Fruit fly (Drosophila melanogaster) whole organism, embryonic: ENCODE data around the gene NdufV3.

ENCODE experiments used
- Antp ChIP-seq: fragments of 200-800 bp; sonication (Bioruptor generic); optimal IDR thresholded peaks from 3 replicates; lab custom pipeline; 2016; ENCODE audit warnings: missing biosample characterization, missing genetic modification characterization
- Atf3 ChIP-seq: fragments of 200-800 bp; sonication (Bioruptor generic); optimal IDR thresholded peaks from 3 replicates; lab custom pipeline; 2016; ENCODE audit warnings: missing biosample characterization, missing genetic modification characterization
- BEAF-32 ChIP-seq: fragments of 200-800 bp; sonication (Bioruptor generic); optimal IDR thresholded peaks from 3 replicates; lab custom pipeline; 2017; ENCODE audit warnings: missing biosample characterization, missing genetic modification characterization, mild to moderate bottlenecking, moderate library complexity, missing genetic modification reagents
- CG12659 ChIP-seq: fragments of 200-800 bp; sonication (Bioruptor generic); optimal IDR thresholded peaks from 3 replicates; lab custom pipeline; 2017; ENCODE audit warnings: mild to moderate bottlenecking, missing biosample characterization, missing genetic modification reagents, missing genetic modification characterization
- CG12942 ChIP-seq: fragments of 200-800 bp; sonication (Bioruptor generic); optimal IDR thresholded peaks from 3 replicates; lab custom pipeline; 2016; ENCODE audit warnings: missing biosample characterization, missing genetic modification characterization
- CG13296 ChIP-seq: fragments of 200-800 bp; sonication (Bioruptor generic); optimal IDR thresholded peaks from 3 replicates; lab custom pipeline; 2018; ENCODE audit warnings: missing biosample characterization, mild to moderate bottlenecking, missing genetic modification characterization
- CG13424 ChIP-seq: fragments of 200-800 bp; sonication (Bioruptor generic); optimal IDR thresholded peaks from 2 replicates; lab custom pipeline; 2019; ENCODE audit warnings: missing biosample characterization, mild to moderate bottlenecking, missing genetic modification characterization, moderate library complexity
- CG15514 ChIP-seq: fragments of 200-800 bp; sonication (Bioruptor generic); optimal IDR thresholded peaks from 3 replicates; lab custom pipeline; 2017; ENCODE audit warnings: missing biosample characterization, missing genetic modification characterization, mild to moderate bottlenecking, moderate library complexity, missing genetic modification reagents
- CG1832 ChIP-seq: fragments of 200-800 bp; sonication (Bioruptor generic); optimal IDR thresholded peaks from 2 replicates; lab custom pipeline; 2017; ENCODE audit warnings: missing biosample characterization, mild to moderate bottlenecking, missing genetic modification characterization, inconsistent platforms
- CG2120 ChIP-seq: fragments of 200-800 bp; sonication (Bioruptor generic); optimal IDR thresholded peaks from 3 replicates; lab custom pipeline; 2016; ENCODE audit warnings: missing biosample characterization, missing genetic modification characterization
- CG2199 ChIP-seq: fragments of 200-800 bp; sonication (Bioruptor generic); IDR thresholded peaks from 3 replicates; pipeline ENCODE4 v1.3.6; 2022; ENCODE audit warnings: missing biosample characterization, missing genetic modification characterization
- CG30020 ChIP-seq: fragments of 200-800 bp; optimal IDR thresholded peaks from 2 replicates; lab custom pipeline; 2019; ENCODE audit warnings: missing biosample characterization, mild to moderate bottlenecking, missing genetic modification characterization, moderate library complexity
- CG31224 ChIP-seq: fragments of 200-800 bp; sonication (Bioruptor generic); IDR thresholded peaks from 2 replicates; pipeline ENCODE4 v1.3.6; 2022; ENCODE audit warnings: missing biosample characterization, missing genetic modification characterization
- CG34376 ChIP-seq: fragments of 200-800 bp; sonication (Bioruptor generic); optimal IDR thresholded peaks from 2 replicates; lab custom pipeline; 2018; ENCODE audit warnings: missing biosample characterization, mild to moderate bottlenecking, missing genetic modification characterization
- CG4424 ChIP-seq: fragments of 200-800 bp; sonication (Bioruptor generic); optimal IDR thresholded peaks from 3 replicates; lab custom pipeline; 2016; ENCODE audit warnings: missing biosample characterization, missing genetic modification characterization
- CG4617 ChIP-seq: fragments of 200-800 bp; sonication (Bioruptor generic); optimal IDR thresholded peaks from 3 replicates; lab custom pipeline; 2016; ENCODE audit warnings: missing biosample characterization, missing genetic modification characterization, borderline replicate concordance
- CG4820 ChIP-seq: fragments of 200-800 bp; sonication (Bioruptor generic); optimal IDR thresholded peaks from 3 replicates; lab custom pipeline; 2016; ENCODE audit warnings: missing biosample characterization, missing genetic modification characterization
- CG6689 ChIP-seq: fragments of 200-800 bp; sonication (Bioruptor generic); IDR thresholded peaks from 2 replicates; pipeline ENCODE4 v1.3.6; 2022; ENCODE audit warnings: missing biosample characterization, missing genetic modification characterization
- CG7786 ChIP-seq: fragments of 200-800 bp; sonication (Bioruptor generic); optimal IDR thresholded peaks from 2 replicates; lab custom pipeline; 2016; ENCODE audit warnings: missing biosample characterization, missing genetic modification characterization
- CG9609 ChIP-seq: fragments of 200-800 bp; sonication (Bioruptor generic); optimal IDR thresholded peaks from 3 replicates; lab custom pipeline; 2016; ENCODE audit warnings: missing biosample characterization, missing genetic modification characterization
- CG9876 ChIP-seq: fragments of 200-800 bp; sonication (Bioruptor generic); optimal IDR thresholded peaks from 2 replicates; lab custom pipeline; 2016; ENCODE audit warnings: missing biosample characterization, missing genetic modification characterization
- CG9932 ChIP-seq: fragments of 200-800 bp; sonication (Bioruptor generic); IDR thresholded peaks from 2 replicates; pipeline ENCODE4 v1.3.6; 2022; ENCODE audit warnings: missing biosample characterization, missing genetic modification characterization
- D ChIP-seq, 2 experiments: fragments of 200-800 bp in 1 of 2; fragments of >200 bp in 1 of 2; sonication (Bioruptor generic) in 1 of 2; optimal IDR thresholded peaks; 2 replicates in 1 of 2; 3 replicates in 1 of 2; lab custom pipeline; 2017; ENCODE audit warnings: mild to moderate bottlenecking in 1 of 2, missing biosample characterization in 1 of 2, missing genetic modification characterization in 1 of 2, missing genetic modification reagents in 1 of 2
- Dip3 ChIP-seq: fragments of 200-800 bp; sonication (Bioruptor generic); optimal IDR thresholded peaks from 3 replicates; lab custom pipeline; 2016; ENCODE audit warnings: missing biosample characterization, missing genetic modification characterization
- Dp ChIP-seq: fragments of 200-800 bp; sonication (Bioruptor generic); optimal IDR thresholded peaks from 2 replicates; lab custom pipeline; 2018; ENCODE audit warnings: missing biosample characterization, mild to moderate bottlenecking, missing genetic modification characterization, moderate library complexity
- Dref ChIP-seq: fragments of 200-800 bp; sonication (Bioruptor generic); IDR thresholded peaks from 2 replicates; pipeline ENCODE4 v1.3.6; 2022; ENCODE audit warnings: missing biosample characterization, missing genetic modification characterization
- Fer1 ChIP-seq: fragments of 200-800 bp; sonication (Bioruptor generic); optimal IDR thresholded peaks from 2 replicates; lab custom pipeline; 2017; ENCODE audit warnings: missing biosample characterization, mild to moderate bottlenecking, missing genetic modification characterization
- Meics ChIP-seq: fragments of 200-800 bp; sonication (Bioruptor generic); optimal IDR thresholded peaks from 2 replicates; lab custom pipeline; 2017; ENCODE audit warnings: missing biosample characterization, mild to moderate bottlenecking, missing genetic modification characterization
- Myb ChIP-seq: fragments of 200-800 bp; sonication (Bioruptor generic); optimal IDR thresholded peaks from 2 replicates; lab custom pipeline; 2016; ENCODE audit warnings: missing biosample characterization, missing genetic modification characterization
- Nf-YC ChIP-seq: fragments of 200-800 bp; optimal IDR thresholded peaks from 3 replicates; lab custom pipeline; 2019; ENCODE audit warnings: missing biosample characterization, mild to moderate bottlenecking, missing genetic modification characterization, moderate library complexity
- Oaz ChIP-seq: fragments of 200-800 bp; sonication (Bioruptor generic); IDR thresholded peaks from 2 replicates; pipeline ENCODE4 v1.3.6; 2022; ENCODE audit warnings: missing biosample characterization, missing genetic modification characterization
- Xrp1 ChIP-seq: fragments of 200-800 bp; sonication (Bioruptor generic); IDR thresholded peaks from 2 replicates; pipeline ENCODE4 v1.3.6; 2022; ENCODE audit warnings: missing biosample characterization, missing genetic modification characterization
- bcd ChIP-seq: fragments of 200-800 bp; sonication (Bioruptor generic); optimal IDR thresholded peaks from 2 replicates; lab custom pipeline; 2017; ENCODE audit warnings: missing biosample characterization, mild to moderate bottlenecking, missing genetic modification characterization
- crol ChIP-seq: fragments of 200-800 bp; sonication (Bioruptor generic); IDR thresholded peaks from 2 replicates; pipeline ENCODE4 v1.3.6; 2022; ENCODE audit warnings: missing biosample characterization, missing genetic modification characterization
- dysf ChIP-seq: fragments of 200-800 bp; sonication (Bioruptor generic); IDR thresholded peaks from 3 replicates; pipeline ENCODE4 v1.3.6; 2022; ENCODE audit warnings: missing biosample characterization, missing genetic modification characterization
- gfzf ChIP-seq: fragments of 200-800 bp; sonication (Bioruptor generic); optimal IDR thresholded peaks from 2 replicates; lab custom pipeline; 2016; ENCODE audit warnings: missing biosample characterization, mild to moderate bottlenecking, missing genetic modification characterization, moderate library complexity
- grn ChIP-seq: fragments of 200-800 bp; sonication (Bioruptor generic); optimal IDR thresholded peaks from 3 replicates; lab custom pipeline; 2017; ENCODE audit warnings: missing biosample characterization, missing genetic modification characterization
- hbn ChIP-seq: fragments of 200-800 bp; sonication (Bioruptor generic); IDR thresholded peaks from 2 replicates; pipeline ENCODE4 v1.3.6; 2022; ENCODE audit warnings: missing biosample characterization, missing genetic modification characterization; ENCODE audit not compliant: partially characterized antibody
- jumu ChIP-seq: fragments of 200-800 bp; sonication (Bioruptor generic); optimal IDR thresholded peaks from 3 replicates; lab custom pipeline; 2016; ENCODE audit warnings: missing biosample characterization, missing genetic modification characterization
- mam ChIP-seq: fragments of 200-800 bp; sonication (Bioruptor generic); optimal IDR thresholded peaks from 3 replicates; lab custom pipeline; 2016; ENCODE audit warnings: missing biosample characterization, missing genetic modification characterization
- nom ChIP-seq: fragments of 200-800 bp; sonication (Bioruptor generic); optimal IDR thresholded peaks from 2 replicates; lab custom pipeline; 2017; ENCODE audit warnings: missing biosample characterization, missing genetic modification characterization, mild to moderate bottlenecking, moderate library complexity, missing genetic modification reagents
- slbo ChIP-seq: fragments of 200-800 bp; sonication (Bioruptor generic); IDR thresholded peaks from 2 replicates; pipeline ENCODE4 v1.3.6; 2022; ENCODE audit warnings: missing biosample characterization, missing genetic modification characterization
- sna ChIP-seq: fragments of 200-800 bp; sonication (Bioruptor generic); IDR thresholded peaks from 2 replicates; pipeline ENCODE4 v1.3.6; 2022; ENCODE audit warnings: missing biosample characterization, missing genetic modification characterization; ENCODE audit not compliant: partially characterized antibody
- sob ChIP-seq: fragments of 200-800 bp; sonication (Bioruptor generic); IDR thresholded peaks from 2 replicates; pipeline ENCODE4 v1.3.6; 2022; ENCODE audit warnings: missing biosample characterization, missing genetic modification characterization
- sug ChIP-seq: fragments of 200-800 bp; optimal IDR thresholded peaks from 2 replicates; lab custom pipeline; 2019; ENCODE audit warnings: missing biosample characterization, mild to moderate bottlenecking, missing genetic modification characterization, moderate library complexity
- tin ChIP-seq: fragments of 200-800 bp; sonication (Bioruptor generic); optimal IDR thresholded peaks from 3 replicates; lab custom pipeline; 2016; ENCODE audit warnings: missing biosample characterization, missing genetic modification characterization
- tna ChIP-seq: fragments of 200-800 bp; sonication (Bioruptor generic); IDR thresholded peaks from 2 replicates; pipeline ENCODE4 v1.3.6; 2022; ENCODE audit warnings: missing biosample characterization, missing genetic modification characterization; ENCODE audit not compliant: partially characterized antibody
- wek ChIP-seq: fragments of 200-800 bp; sonication (Bioruptor generic); optimal IDR thresholded peaks from 3 replicates; lab custom pipeline; 2018; ENCODE audit warnings: missing biosample characterization, mild to moderate bottlenecking, missing genetic modification characterization, moderate library complexity

The NdufV3 gene

dm6 chrX:11350505-11351327, 918 bp downstream of the NdufV3 start, which contains the start of gene CG1737 (continued):
- TF ChIP-seq CG34376 (peak; percentile 30), Xrp1 (GFP tag; lab: Robert Waterston, UW) (0 out of 2 replicates have a peak, but pooled peaks have one; percentile 16), CG30020 (tag; lab: Kevin White, UChicago) (no peak), hbn (0 out of 2 replicates have a peak, but pooled peaks have one; percentile 19), mam (GFP tag; lab: Kevin White, UChicago) (peak; percentile 8), Fer1 (GFP tag; lab: Kevin White, UChicago) (peak; percentile 19), CG31224 (no peak), Dp (GFP tag; lab: Kevin White, UChicago) (peak; percentile 8), CG9932 (GFP tag; lab: Robert Waterston, UW) (peak; percentile 68), tna (GFP tag; lab: Robert Waterston, UW) (no peak), Nf-YC (tag; lab: Kevin White, UChicago) (peak; percentile 34), D (optimal IDR thresholded peaks at IDR 0.05; lab: Kevin White, UChicago) (peak; percentile 80), D (GFP tag; optimal IDR thresholded peaks at IDR 0.05; lab: Kevin White, UChicago) (no peak), CG13424 (tag; lab: Kevin White, UChicago) (no peak), CG12659 (peak; percentile 19), Myb (no peak), CG6689 (0 out of 2 replicates have a peak, but pooled peaks have one; percentile 9), Antp (GFP tag; lab: Kevin White, UChicago) (peak; percentile 12), tin (peak; percentile 20), Dref (peak; percentile 32), CG15514 (GFP tag; lab: Kevin White, UChicago) (peak; percentile 74), Atf3 (no peak), nom (GFP tag; lab: Kevin White, UChicago) (peak; percentile 32), slbo (peak; percentile 64), sob (GFP tag; lab: Robert Waterston, UW) (peak; percentile 41), CG2120 (GFP tag; lab: Kevin White, UChicago) (peak; percentile 10), CG1832 (GFP tag; lab: Kevin White, UChicago) (peak; percentile 45), CG12942 (GFP tag; lab: Kevin White, UChicago) (no peak), CG13296 (GFP tag; lab: Kevin White, UChicago) (no peak), CG4617 (peak; percentile 44), dysf (GFP tag; lab: Robert Waterston, UW) (no peak), jumu (GFP tag; lab: Kevin White, UChicago) (no peak), wek (GFP tag; lab: Kevin White, UChicago) (no peak), bcd (GFP tag; lab: Kevin White, UChicago) (peak; percentile 11), CG2199 (GFP tag; lab: Robert Waterston, UW) (0 out of 3 replicates have a peak, but pooled peaks have one; percentile 21), sug (tag; lab: Kevin White, UChicago) (peak; percentile 35), CG9609 (no peak), gfzf (GFP tag; lab: Kevin White, UChicago) (peak; percentile 1), BEAF-32 (GFP tag; lab: Kevin White, UChicago) (peak; percentile 46), grn (GFP tag; lab: Kevin White, UChicago) (no peak), CG4424 (GFP tag; lab: Kevin White, UChicago) (no peak), crol (GFP tag; lab: Robert Waterston, UW) (peak; percentile 63), Oaz (GFP tag; lab: Robert Waterston, UW) (no peak), sna (GFP tag; lab: Robert Waterston, UW) (0 out of 2 replicates have a peak, but pooled peaks have one; percentile 26), CG7786 (GFP tag; lab: Kevin White, UChicago) (peak; percentile 37), Meics (GFP tag; lab: Kevin White, UChicago) (peak; percentile 14), Dip3 (GFP tag; lab: Kevin White, UChicago) (no peak), CG4820 (no peak), CG9876 (GFP tag; lab: Kevin White, UChicago) (no peak)
